Worm (Caenorhabditis elegans) whole organism, L3 larva: Measurements from ENCODE around the gene clec-257.
"Not testable (repeated sequence)": the region's sequence is repeated elsewhere in the genome, so short reads cannot be mapped to it uniquely, and the experiment has no call there.

ENCODE experiments used
- R02D3.7 ChIP-seq: fragments of 150-350 bp; optimal IDR thresholded peaks from 2 replicates; lab custom pipeline; 2014; ENCODE audit warnings: missing biosample characterization, missing genetic modification characterization
- ZK546.5 ChIP-seq: sonication (generic microtip); optimal IDR thresholded peaks from 2 replicates; lab custom pipeline; 2017; ENCODE audit warnings: missing biosample characterization, missing genetic modification characterization
- aly-2 ChIP-seq: fragments of 150-350 bp; optimal IDR thresholded peaks from 2 replicates; lab custom pipeline; 2014; ENCODE audit warnings: missing biosample characterization, missing genetic modification characterization
- ceh-16 ChIP-seq: sonication (generic microtip); optimal IDR thresholded peaks from 2 replicates; lab custom pipeline; 2017; ENCODE audit warnings: missing biosample characterization, missing genetic modification characterization
- ceh-28 ChIP-seq: fragments of 150-350 bp; optimal IDR thresholded peaks from 2 replicates; lab custom pipeline; 2014; ENCODE audit warnings: missing biosample characterization, missing genetic modification reagents, missing genetic modification characterization
- ceh-82 ChIP-seq: fragments of 150-350 bp; optimal IDR thresholded peaks from 2 replicates; lab custom pipeline; 2014; ENCODE audit warnings: missing biosample characterization, missing genetic modification characterization
- ceh-9 ChIP-seq: sonication (generic microtip); optimal IDR thresholded peaks from 2 replicates; lab custom pipeline; 2018; ENCODE audit warnings: missing biosample characterization, missing genetic modification characterization
- daf-12 ChIP-seq: fragments of 150-350 bp; optimal IDR thresholded peaks from 2 replicates; lab custom pipeline; 2014; ENCODE audit warnings: missing biosample characterization, missing genetic modification reagents, missing genetic modification characterization
- egl-5 ChIP-seq: fragments of 150-350 bp; optimal IDR thresholded peaks from 2 replicates; lab custom pipeline; 2017; ENCODE audit warnings: missing biosample characterization, missing genetic modification reagents, missing genetic modification characterization, inconsistent platforms
- elt-1 ChIP-seq: fragments of 150-350 bp; optimal IDR thresholded peaks from 2 replicates; lab custom pipeline; 2014; ENCODE audit warnings: missing biosample characterization, missing genetic modification characterization
- elt-3 ChIP-seq, 3 experiments: fragments of 150-350 bp in 1 of 3; sonication (generic microtip) in 2 of 3; optimal IDR thresholded peaks; 2 replicates in 2 of 3; 4 replicates in 1 of 3; lab custom pipeline; 2014 to 2017; ENCODE audit warnings: missing biosample characterization in 3 of 3, missing genetic modification characterization in 3 of 3
- eor-1 ChIP-seq, 2 experiments: fragments of 150-350 bp; optimal IDR thresholded peaks; 2 replicates each; lab custom pipeline; 2014 to 2018; ENCODE audit warnings: missing biosample characterization in 2 of 2, missing genetic modification characterization in 2 of 2
- fkh-10 ChIP-seq: sonication (generic microtip); optimal IDR thresholded peaks from 2 replicates; lab custom pipeline; 2017; ENCODE audit warnings: missing biosample characterization, missing genetic modification reagents, missing genetic modification characterization
- fkh-2 ChIP-seq: fragments of 150-350 bp; optimal IDR thresholded peaks from 2 replicates; lab custom pipeline; 2014; ENCODE audit warnings: missing biosample characterization, missing genetic modification reagents, missing genetic modification characterization
- hmg-11 ChIP-seq: sonication (generic microtip); optimal IDR thresholded peaks from 2 replicates; lab custom pipeline; 2016; ENCODE audit warnings: missing genetic modification characterization, missing compliant biosample characterization
- jun-1 ChIP-seq: fragments of 150-350 bp; optimal IDR thresholded peaks from 2 replicates; lab custom pipeline; 2014; ENCODE audit warnings: missing biosample characterization, missing genetic modification reagents, missing genetic modification characterization
- lin-15B ChIP-seq: fragments of 150-350 bp; optimal IDR thresholded peaks from 2 replicates; lab custom pipeline; 2014; ENCODE audit warnings: missing biosample characterization, missing genetic modification characterization
- lsy-12 ChIP-seq: sonication (generic microtip); optimal IDR thresholded peaks from 2 replicates; lab custom pipeline; 2016; ENCODE audit warnings: mild to moderate bottlenecking, missing genetic modification characterization, missing compliant biosample characterization
- mdl-1 ChIP-seq: fragments of 150-350 bp; optimal IDR thresholded peaks from 2 replicates; lab custom pipeline; 2014; ENCODE audit warnings: missing biosample characterization, missing genetic modification characterization
- mml-1 ChIP-seq: fragments of 150-350 bp; sonication (generic microtip); optimal IDR thresholded peaks from 3 replicates; lab custom pipeline; 2014; ENCODE audit warnings: missing biosample characterization, missing genetic modification characterization
- nhr-11 ChIP-seq: fragments of 150-350 bp; optimal IDR thresholded peaks from 2 replicates; lab custom pipeline; 2014; ENCODE audit warnings: missing biosample characterization, missing genetic modification characterization
- nhr-12 ChIP-seq: fragments of 150-350 bp; optimal IDR thresholded peaks from 2 replicates; lab custom pipeline; 2014; ENCODE audit warnings: missing biosample characterization, missing genetic modification characterization
- nhr-23 ChIP-seq: fragments of 150-350 bp; optimal IDR thresholded peaks from 2 replicates; lab custom pipeline; 2014; ENCODE audit warnings: missing biosample characterization, missing genetic modification reagents, missing genetic modification characterization
- nhr-25 ChIP-seq: sonication (generic microtip); optimal IDR thresholded peaks from 2 replicates; lab custom pipeline; 2017; ENCODE audit warnings: missing biosample characterization, missing genetic modification characterization
- nhr-67 ChIP-seq: fragments of 150-350 bp; optimal IDR thresholded peaks from 2 replicates; lab custom pipeline; 2014; ENCODE audit warnings: missing biosample characterization, missing genetic modification characterization
- nhr-76 ChIP-seq: fragments of 150-350 bp; sonication (generic microtip); optimal IDR thresholded peaks from 5 replicates; lab custom pipeline; 2014; ENCODE audit warnings: missing biosample characterization, missing genetic modification characterization
- pqm-1 ChIP-seq: fragments of 150-350 bp; optimal IDR thresholded peaks from 2 replicates; lab custom pipeline; 2017; ENCODE audit warnings: missing biosample characterization, missing genetic modification characterization, inconsistent platforms
- skn-1 ChIP-seq: fragments of 150-350 bp; optimal IDR thresholded peaks from 2 replicates; lab custom pipeline; 2014; ENCODE audit warnings: missing biosample characterization, missing genetic modification characterization
- snpc-4 ChIP-seq: fragments of 150-350 bp; optimal IDR thresholded peaks from 2 replicates; lab custom pipeline; 2014; ENCODE audit warnings: missing biosample characterization, missing genetic modification characterization
- tbx-2 ChIP-seq: sonication (generic microtip); optimal IDR thresholded peaks from 2 replicates; lab custom pipeline; 2016; ENCODE audit warnings: mild to moderate bottlenecking, missing genetic modification characterization, missing compliant biosample characterization
- unc-39 ChIP-seq: sonication (generic microtip); optimal IDR thresholded peaks from 4 replicates; lab custom pipeline; 2017; ENCODE audit warnings: missing biosample characterization, missing genetic modification characterization
- unc-62 ChIP-seq: fragments of 150-350 bp; sonication (generic microtip); optimal IDR thresholded peaks from 4 replicates; lab custom pipeline; 2014; ENCODE audit warnings: missing biosample characterization, missing genetic modification reagents, missing genetic modification characterization
- zag-1 ChIP-seq: fragments of 150-350 bp; optimal IDR thresholded peaks from 2 replicates; lab custom pipeline; 2014; ENCODE audit warnings: missing biosample characterization, missing genetic modification characterization
- ztf-11 ChIP-seq: fragments of 150-350 bp; optimal IDR thresholded peaks from 2 replicates; lab custom pipeline; 2014; ENCODE audit warnings: missing biosample characterization, missing genetic modification characterization
- ztf-4 ChIP-seq: fragments of 150-350 bp; optimal IDR thresholded peaks from 2 replicates; lab custom pipeline; 2014; ENCODE audit warnings: missing biosample characterization, missing genetic modification characterization

Gene clec-257

ce11 chrV:18762044-18762443, 10.8 kb upstream of the clec-257 start, which contains the start of gene F11D11.22:
Gene F11D11.22 (plus strand): TSS chrV:18762344.
- not testable (repeated sequence) for TF ChIP-seq pqm-1 (tag; lab: Kevin White, UChicago); ceh-82 (tag; lab: Kevin White, UChicago); unc-62 (GFP tag; lab: Kevin White, UChicago)

DNA sequence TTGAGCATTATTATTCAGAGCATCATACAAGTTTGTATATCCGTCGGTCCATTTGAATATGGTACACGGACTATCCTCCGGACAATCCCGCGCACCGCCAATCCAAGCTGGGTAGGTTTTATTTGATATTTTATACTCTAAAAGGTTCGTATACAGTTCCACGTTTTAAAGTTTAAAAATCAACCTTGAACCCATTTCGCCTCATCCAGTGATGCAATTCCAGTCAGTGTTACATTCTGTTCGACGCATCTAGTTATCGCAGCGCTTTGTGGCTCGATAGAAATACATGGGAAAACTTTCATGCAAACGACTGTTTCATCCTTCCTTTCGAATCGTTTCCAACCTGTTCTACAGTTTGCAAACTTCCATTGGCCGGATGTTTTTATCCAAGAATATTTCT, 3.0 kb upstream of the clec-257 start:
- TF ChIP-seq jun-1: no peak
- no peak for TF ChIP-seq nhr-12
- no peak for TF ChIP-seq nhr-11 (tag; lab: Kevin White, UChicago)

- TF ChIP-seq aly-2 (tag; lab: Kevin White, UChicago) (no peak), mdl-1 (tag; lab: Kevin White, UChicago) (no peak), snpc-4 (tag; lab: Kevin White, UChicago) (no peak), ceh-9 (tag; lab: Kevin White, UChicago) (no peak), skn-1 (no peak), daf-12 (tag; lab: Kevin White, UChicago) (no peak), fkh-2 (tag; lab: Kevin White, UChicago) (no peak), lsy-12 (tag; lab: Kevin White, UChicago) (no peak), fkh-10 (GFP tag; lab: Kevin White, UChicago) (no peak), ztf-4 (tag; lab: Kevin White, UChicago) (no peak), nhr-23 (tag; lab: Kevin White, UChicago) (no peak), ceh-28 (tag; lab: Kevin White, UChicago) (no peak), tbx-2 (no peak), ztf-11 (tag; lab: Kevin White, UChicago) (no peak), mml-1 (tag; lab: Kevin White, UChicago) (no peak)
These were observed 2.2 kb upstream of the clec-257 start, which contains the start of gene clec-255 for ce11 chrV:18770623-18771022. Gene clec-255 (minus strand): TSS chrV:18770723.

DNA sequence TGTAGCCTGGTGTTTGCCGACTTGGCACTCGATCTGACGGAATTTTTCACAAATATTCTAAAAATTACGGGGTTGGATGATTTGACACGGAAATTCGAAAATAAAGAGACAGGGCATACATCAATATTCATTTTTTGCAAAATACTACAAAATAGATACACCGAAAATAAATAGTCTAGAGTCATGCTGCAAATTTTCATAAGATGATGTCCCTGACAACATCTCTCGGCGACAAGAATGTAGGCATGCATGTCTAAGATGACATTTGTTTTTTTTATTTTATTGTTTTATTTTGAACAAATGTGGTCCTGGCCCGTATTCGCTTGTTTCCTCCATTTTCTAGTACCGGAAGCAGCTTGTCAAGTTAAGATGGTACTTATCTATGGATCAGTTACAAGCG, 1.5 kb upstream of the clec-257 start, which contains the start of gene clec-256:
clec-256 (plus strand) TSS at position 301 of the 400 bp plus-strand sequence.
- TF ChIP-seq jun-1 (no peak), snpc-4 (tag; lab: Kevin White, UChicago) (no peak), elt-3 (tag; optimal IDR thresholded peaks at IDR 0.05; lab: Kevin White, UChicago) (no peak), R02D3.7 (tag; lab: Kevin White, UChicago) (no peak), eor-1 (tag; optimal IDR thresholded peaks at IDR 0.05; lab: Kevin White, UChicago) (no peak), ceh-82 (tag; lab: Kevin White, UChicago) (no peak), mml-1 (tag; lab: Kevin White, UChicago) (no peak), ceh-9 (tag; lab: Kevin White, UChicago) (no peak), nhr-76 (tag; lab: Kevin White, UChicago) (no peak), ceh-16 (tag; lab: Kevin White, UChicago) (no peak), lin-15B (tag; lab: Kevin White, UChicago) (no peak), nhr-67 (tag; lab: Kevin White, UChicago) (no peak), tbx-2 (no peak), unc-39 (tag; lab: Kevin White, UChicago) (no peak)
- TF ChIP-seq, all 47 proteins: peak for 0

DNA sequence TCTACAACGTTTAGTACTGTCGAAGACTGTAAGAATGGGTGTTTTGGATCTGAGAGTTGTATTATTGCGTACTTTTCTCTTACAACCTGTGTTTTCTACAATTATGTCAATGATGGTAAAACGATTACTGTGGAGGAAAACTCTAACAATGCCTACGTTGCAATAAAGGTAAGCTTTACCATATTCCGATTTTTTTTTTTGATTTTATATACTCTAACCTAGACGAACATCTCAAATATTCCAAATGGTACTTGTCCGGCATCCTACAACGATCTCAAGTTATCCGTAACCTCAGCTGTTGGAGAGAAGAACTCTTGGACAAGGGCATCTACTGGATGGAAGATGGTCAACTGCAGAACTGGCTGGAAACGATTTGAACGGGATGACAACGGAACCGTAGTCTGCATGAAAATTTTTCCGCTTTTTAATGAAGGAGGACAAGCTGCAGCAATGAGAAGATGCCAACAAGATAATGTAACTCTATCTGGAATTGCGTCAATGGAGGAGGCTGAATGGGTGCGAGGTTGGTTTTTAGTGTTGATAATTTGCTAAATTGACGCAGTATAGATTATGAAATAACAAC, 966 bp upstream of the clec-257 start:
- no peak for TF ChIP-seq fkh-10 (GFP tag; lab: Kevin White, UChicago)
- TF ChIP-seq egl-5 (tag; lab: Kevin White, UChicago): no peak
- no peak for TF ChIP-seq nhr-25 (tag; lab: Kevin White, UChicago)
- TF ChIP-seq eor-1 (tag; optimal IDR thresholded peaks at IDR 0.05; lab: Kevin White, UChicago): no peak
- no peak for TF ChIP-seq mdl-1 (tag; lab: Kevin White, UChicago)
- TF ChIP-seq zag-1: no peak
- TF ChIP-seq mml-1 (tag; lab: Kevin White, UChicago): no peak
- no peak for TF ChIP-seq jun-1
- no peak for TF ChIP-seq lsy-12 (tag; lab: Kevin White, UChicago)
- no peak for TF ChIP-seq ceh-28 (tag; lab: Kevin White, UChicago)
- TF ChIP-seq hmg-11 (tag; lab: Kevin White, UChicago): no peak
- TF ChIP-seq unc-39 (tag; lab: Kevin White, UChicago): no peak
- no peak for TF ChIP-seq ZK546.5 (tag; lab: Kevin White, UChicago)
- no peak for TF ChIP-seq pqm-1 (tag; lab: Kevin White, UChicago)
- TF ChIP-seq fkh-2 (tag; lab: Kevin White, UChicago): no peak
- no peak for TF ChIP-seq elt-1 (tag; lab: Kevin White, UChicago)
- TF ChIP-seq daf-12 (tag; lab: Kevin White, UChicago): no peak
